Worm (Caenorhabditis elegans) whole organism, L1 larva: Measurements from ENCODE around the gene ZK1320.5.
A peak's percentile ranks its signal among the peaks of the same experiment; 100 is the strongest.

Experiments used
- C04F5.9 ChIP-seq: sonication (generic microtip); optimal IDR thresholded peaks from 2 replicates; lab custom pipeline; 2016; ENCODE audit warnings: missing genetic modification characterization, missing compliant biosample characterization
- C16A3.4 ChIP-seq: fragments of 150-350 bp; optimal IDR thresholded peaks from 2 replicates; lab custom pipeline; 2014; ENCODE audit warnings: missing biosample characterization, missing genetic modification characterization
- C34B4.2 ChIP-seq: sonication (generic microtip); optimal IDR thresholded peaks from 2 replicates; lab custom pipeline; 2017; ENCODE audit warnings: mild to moderate bottlenecking, missing genetic modification characterization, missing compliant biosample characterization
- Y116A8C.19 ChIP-seq: sonication (generic microtip); optimal IDR thresholded peaks from 2 replicates; lab custom pipeline; 2016; ENCODE audit warnings: missing compliant biosample characterization, missing genetic modification characterization, borderline replicate concordance
- aha-1 ChIP-seq: fragments of 150-350 bp; optimal IDR thresholded peaks from 2 replicates; lab custom pipeline; 2014; ENCODE audit warnings: missing biosample characterization, missing genetic modification characterization
- aly-2 ChIP-seq: fragments of 150-350 bp; optimal IDR thresholded peaks from 2 replicates; lab custom pipeline; 2014; ENCODE audit warnings: missing biosample characterization, missing genetic modification characterization
- ama-1 ChIP-seq: fragments of 150-350 bp; optimal IDR thresholded peaks from 2 replicates; lab custom pipeline; 2014
- blmp-1 ChIP-seq: fragments of 150-350 bp; optimal IDR thresholded peaks from 2 replicates; lab custom pipeline; 2014; ENCODE audit warnings: missing biosample characterization, missing genetic modification characterization
- ceh-63 ChIP-seq: fragments of 200-800 bp; sonication (Bioruptor generic); optimal IDR thresholded peaks from 2 replicates; lab custom pipeline; 2018; ENCODE audit warnings: mild to moderate bottlenecking, missing genetic modification characterization, missing compliant biosample characterization
- ceh-8 ChIP-seq: fragments of 200-800 bp; sonication (Bioruptor generic); optimal IDR thresholded peaks from 2 replicates; lab custom pipeline; 2018; ENCODE audit warnings: mild to moderate bottlenecking, missing genetic modification characterization, moderate library complexity, missing compliant biosample characterization
- ceh-88 ChIP-seq: fragments of 200-800 bp; sonication (Bioruptor generic); IDR thresholded peaks from 2 replicates; pipeline ENCODE4 v1.3.6; 2022; ENCODE audit warnings: missing genetic modification characterization, missing compliant biosample characterization
- ces-1 ChIP-seq: fragments of 150-350 bp; optimal IDR thresholded peaks from 2 replicates; lab custom pipeline; 2014; ENCODE audit warnings: missing biosample characterization, missing genetic modification reagents, missing genetic modification characterization
- dpl-1 ChIP-seq, 3 experiments: fragments of 150-350 bp in 2 of 3; sonication (generic microtip) in 1 of 3; optimal IDR thresholded peaks; 2 replicates each; lab custom pipeline; 2014 to 2017; ENCODE audit warnings: missing biosample characterization in 3 of 3, missing genetic modification characterization in 3 of 3, missing genetic modification reagents in 3 of 3
- dsc-1 ChIP-seq: sonication (generic microtip); optimal IDR thresholded peaks from 2 replicates; lab custom pipeline; 2016; ENCODE audit warnings: mild to moderate bottlenecking, missing genetic modification characterization, missing compliant biosample characterization
- egl-27 ChIP-seq, 2 experiments: fragments of 150-350 bp in 1 of 2; sonication (generic microtip); optimal IDR thresholded peaks; 3 replicates each; lab custom pipeline; 2017 to 2018; ENCODE audit warnings: missing biosample characterization in 2 of 2, missing genetic modification characterization in 2 of 2, missing genetic modification reagents in 2 of 2
- elt-2 ChIP-seq: sonication (generic microtip); optimal IDR thresholded peaks from 2 replicates; lab custom pipeline; 2016; ENCODE audit warnings: missing genetic modification characterization, mild to moderate bottlenecking, inconsistent platforms, missing compliant biosample characterization, missing genetic modification reagents
- elt-3 ChIP-seq, 6 experiments: fragments of 150-350 bp in 1 of 6; sonication (generic microtip); optimal IDR thresholded peaks; 2 replicates each; lab custom pipeline; 2017 to 2018; ENCODE audit warnings: missing biosample characterization in 6 of 6, missing genetic modification characterization in 6 of 6, inconsistent platforms in 1 of 6
- ets-5 ChIP-seq: fragments of 200-800 bp; sonication (Bioruptor generic); IDR thresholded peaks from 2 replicates; pipeline ENCODE4 v1.3.6; 2022; ENCODE audit warnings: missing genetic modification characterization, missing compliant biosample characterization
- fkh-10 ChIP-seq: sonication (generic microtip); optimal IDR thresholded peaks from 2 replicates; lab custom pipeline; 2017; ENCODE audit warnings: missing biosample characterization, missing genetic modification reagents, missing genetic modification characterization
- fkh-4 ChIP-seq: sonication (generic microtip); optimal IDR thresholded peaks from 2 replicates; lab custom pipeline; 2016; ENCODE audit warnings: missing compliant biosample characterization, missing genetic modification characterization, borderline replicate concordance
- grh-1 ChIP-seq: fragments of 200-800 bp; sonication (Bioruptor generic); IDR thresholded peaks from 2 replicates; pipeline ENCODE4 v1.3.6; 2022; ENCODE audit warnings: missing genetic modification reagents, missing genetic modification characterization, missing compliant biosample characterization
- hlh-17 ChIP-seq: fragments of 200-800 bp; sonication (Bioruptor generic); optimal IDR thresholded peaks from 2 replicates; lab custom pipeline; 2018; ENCODE audit warnings: missing genetic modification characterization, mild to moderate bottlenecking, missing compliant biosample characterization, moderate library complexity, borderline replicate concordance
- hlh-4 ChIP-seq: sonication (generic microtip); optimal IDR thresholded peaks from 2 replicates; lab custom pipeline; 2016; ENCODE audit warnings: mild to moderate bottlenecking, missing genetic modification characterization, missing compliant biosample characterization
- hpl-2 ChIP-seq: fragments of 150-350 bp; optimal IDR thresholded peaks from 2 replicates; lab custom pipeline; 2014; ENCODE audit warnings: missing biosample characterization, missing genetic modification reagents, missing genetic modification characterization
- irx-1 ChIP-seq: sonication (generic microtip); optimal IDR thresholded peaks from 2 replicates; lab custom pipeline; 2016; ENCODE audit warnings: missing genetic modification characterization, missing compliant biosample characterization
- lin-13 ChIP-seq: fragments of 150-350 bp; optimal IDR thresholded peaks from 2 replicates; lab custom pipeline; 2014; ENCODE audit warnings: missing biosample characterization, missing genetic modification reagents, missing genetic modification characterization
- lin-14 ChIP-seq: fragments of 200-800 bp; sonication (Bioruptor generic); optimal IDR thresholded peaks from 2 replicates; lab custom pipeline; 2018; ENCODE audit warnings: mild to moderate bottlenecking, missing genetic modification characterization, moderate library complexity, missing compliant biosample characterization
- lin-35 ChIP-seq, 2 experiments: fragments of 150-350 bp; optimal IDR thresholded peaks; 2 replicates each; lab custom pipeline; 2014; ENCODE audit warnings: missing biosample characterization in 2 of 2, missing genetic modification characterization in 2 of 2, missing genetic modification reagents in 2 of 2
- lin-39 ChIP-seq: fragments of 150-350 bp; optimal IDR thresholded peaks from 2 replicates; lab custom pipeline; 2014; ENCODE audit warnings: missing biosample characterization, missing genetic modification reagents, missing genetic modification characterization
- lir-3 ChIP-seq: sonication (generic microtip); optimal IDR thresholded peaks from 2 replicates; lab custom pipeline; 2016; ENCODE audit warnings: mild to moderate bottlenecking, missing genetic modification characterization, moderate library complexity, missing compliant biosample characterization; ENCODE audit not compliant: poor library complexity
- mef-2 ChIP-seq: fragments of 150-350 bp; optimal IDR thresholded peaks from 2 replicates; lab custom pipeline; 2014; ENCODE audit warnings: missing biosample characterization, missing genetic modification characterization
- mep-1 ChIP-seq: fragments of 150-350 bp; optimal IDR thresholded peaks from 2 replicates; lab custom pipeline; 2014; ENCODE audit warnings: missing biosample characterization, missing genetic modification characterization
- nhr-19 ChIP-seq: fragments of 200-800 bp; sonication (Bioruptor generic); conservative IDR thresholded peaks from 2 replicates; pipeline ENCODE4 v1.3.6; 2022; ENCODE audit warnings: missing genetic modification characterization, missing compliant biosample characterization
- nhr-237 ChIP-seq: fragments of 150-350 bp; optimal IDR thresholded peaks from 2 replicates; lab custom pipeline; 2014; ENCODE audit warnings: missing biosample characterization, missing genetic modification characterization
- nhr-28 ChIP-seq: fragments of 150-350 bp; optimal IDR thresholded peaks from 2 replicates; lab custom pipeline; 2014; ENCODE audit warnings: missing biosample characterization, missing genetic modification characterization
- nhr-47 ChIP-seq: sonication (generic microtip); optimal IDR thresholded peaks from 2 replicates; lab custom pipeline; 2016; ENCODE audit warnings: mild to moderate bottlenecking, missing genetic modification characterization, moderate library complexity, missing compliant biosample characterization
- nhr-76 ChIP-seq: sonication (generic microtip); optimal IDR thresholded peaks from 2 replicates; lab custom pipeline; 2017; ENCODE audit warnings: missing biosample characterization, missing genetic modification characterization
- nhr-90 ChIP-seq: sonication (generic microtip); optimal IDR thresholded peaks from 2 replicates; lab custom pipeline; 2016; ENCODE audit warnings: mild to moderate bottlenecking, missing genetic modification characterization, missing compliant biosample characterization; ENCODE audit not compliant: poor library complexity
- pag-3 ChIP-seq: sonication (generic microtip); optimal IDR thresholded peaks from 2 replicates; lab custom pipeline; 2017; ENCODE audit warnings: missing genetic modification characterization, mild to moderate bottlenecking, missing compliant biosample characterization, antibody characterized with exemption, borderline replicate concordance; ENCODE audit not compliant: insufficient read depth
- pax-3 ChIP-seq: fragments of 200-800 bp; sonication (Bioruptor generic); optimal IDR thresholded peaks from 2 replicates; lab custom pipeline; 2018; ENCODE audit warnings: mild to moderate bottlenecking, missing genetic modification characterization, moderate library complexity, missing compliant biosample characterization
- snpc-4 ChIP-seq: fragments of 150-350 bp; optimal IDR thresholded peaks from 2 replicates; lab custom pipeline; 2014; ENCODE audit warnings: missing biosample characterization, missing genetic modification characterization
- sptf-1 ChIP-seq: fragments of 150-350 bp; optimal IDR thresholded peaks from 2 replicates; lab custom pipeline; 2014; ENCODE audit warnings: missing biosample characterization, missing genetic modification characterization
- tbx-2 ChIP-seq: sonication (generic microtip); optimal IDR thresholded peaks from 2 replicates; lab custom pipeline; 2016; ENCODE audit warnings: missing genetic modification characterization, missing compliant biosample characterization
- tlp-1 ChIP-seq: fragments of 150-350 bp; optimal IDR thresholded peaks from 2 replicates; lab custom pipeline; 2014; ENCODE audit warnings: missing biosample characterization, missing genetic modification characterization
- unc-30 ChIP-seq: sonication (generic microtip); optimal IDR thresholded peaks from 2 replicates; lab custom pipeline; 2017; ENCODE audit warnings: missing biosample characterization, missing genetic modification characterization
- unc-98 ChIP-seq: fragments of 200-800 bp; sonication (Bioruptor generic); IDR thresholded peaks from 2 replicates; pipeline ENCODE4 v1.3.6; 2022; ENCODE audit warnings: missing genetic modification characterization, missing compliant biosample characterization
- vab-15 ChIP-seq: sonication (generic microtip); optimal IDR thresholded peaks from 2 replicates; lab custom pipeline; 2017; ENCODE audit warnings: missing genotype, mild to moderate bottlenecking, missing genetic modification characterization, missing compliant biosample characterization
- xbp-1 ChIP-seq: sonication (generic microtip); optimal IDR thresholded peaks from 2 replicates; lab custom pipeline; 2016; ENCODE audit warnings: missing genetic modification characterization, missing compliant biosample characterization
- zag-1 ChIP-seq: fragments of 150-350 bp; optimal IDR thresholded peaks from 2 replicates; lab custom pipeline; 2014; ENCODE audit warnings: missing biosample characterization, missing genetic modification characterization
- zip-4 ChIP-seq: fragments of 200-800 bp; sonication (Bioruptor generic); optimal IDR thresholded peaks from 2 replicates; lab custom pipeline; 2018; ENCODE audit warnings: mild to moderate bottlenecking, missing genetic modification characterization, moderate library complexity, missing compliant biosample characterization
- ztf-11 ChIP-seq, 2 experiments: sonication (generic microtip); optimal IDR thresholded peaks; 2 replicates each; lab custom pipeline; 2016 to 2017; ENCODE audit warnings: missing genetic modification characterization in 2 of 2, missing biosample characterization in 1 of 2, missing compliant biosample characterization in 1 of 2
- ztf-4 ChIP-seq: fragments of 150-350 bp; optimal IDR thresholded peaks from 2 replicates; lab custom pipeline; 2014; ENCODE audit warnings: missing biosample characterization, missing genetic modification characterization

ZK1320.5 gene

DNA sequence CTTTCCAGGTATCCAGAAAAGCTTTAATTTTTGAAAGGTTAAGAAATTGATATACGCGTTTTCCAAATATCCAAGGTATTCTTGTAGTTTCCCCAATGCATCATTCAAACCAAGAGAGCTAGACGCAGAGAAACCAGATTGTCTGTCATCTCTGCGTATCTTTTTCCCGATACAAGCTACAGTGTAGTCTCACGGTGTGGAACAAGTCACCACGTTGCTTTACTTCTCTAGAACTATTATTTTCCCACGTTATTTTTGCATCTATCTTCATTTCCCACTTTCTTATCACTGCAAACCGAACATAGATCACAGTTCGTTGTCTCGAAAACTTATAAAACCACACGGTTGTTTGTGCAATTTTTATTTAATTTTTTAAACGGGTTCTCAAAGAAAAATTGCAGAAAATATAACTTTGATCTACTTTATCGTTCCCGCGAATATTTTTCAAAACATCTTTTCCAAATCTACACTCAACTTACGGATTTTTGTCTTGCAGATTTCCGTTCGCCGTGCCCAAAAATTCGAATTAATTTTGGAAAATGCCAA lies 9.2 kb downstream of the ZK1320.5 start, which contains the start of gene gstk-1:
Gene gstk-1 (plus strand): TSS at position 496 of the 546 bp plus-strand sequence.
- no peak for TF ChIP-seq C04F5.9
- TF ChIP-seq zip-4, result no peak
- peak; percentile 11 for TF ChIP-seq C16A3.4 (tag; lab: Kevin White, UChicago)
- TF ChIP-seq irx-1, result no peak
- no peak for TF ChIP-seq hlh-4 (tag; lab: Kevin White, UChicago)
- no peak for TF ChIP-seq hlh-17 (GFP tag; lab: Kevin White, UChicago)
- no peak for TF ChIP-seq egl-27 (tag; optimal IDR thresholded peaks at IDR 0.05; lab: Kevin White, UChicago)
- TF ChIP-seq ama-1 (lab: Kevin White, UChicago), result no peak
- TF ChIP-seq unc-30 (tag; lab: Kevin White, UChicago), result no peak
- no peak for TF ChIP-seq ets-5
- no peak for TF ChIP-seq snpc-4 (tag; lab: Kevin White, UChicago)
- peak; percentile 61 for TF ChIP-seq nhr-90 (tag; lab: Kevin White, UChicago)
- no peak for TF ChIP-seq C34B4.2 (tag; lab: Kevin White, UChicago)
- no peak for TF ChIP-seq fkh-10
- TF ChIP-seq nhr-28 (tag; lab: Kevin White, UChicago), result no peak
- peak in 1 of 2 experiments; percentile 70 for TF ChIP-seq lin-35 (GFP tag; optimal IDR thresholded peaks at IDR 0.05; lab: Kevin White, UChicago)
- no peak for TF ChIP-seq fkh-4 (tag; lab: Kevin White, UChicago)
- TF ChIP-seq nhr-19 (GFP tag; lab: Robert Waterston, UW), result 0 out of 2 replicates have a peak, but pooled peaks have one; percentile 13
- TF ChIP-seq lin-13 (GFP tag; lab: Kevin White, UChicago), result no peak
- TF ChIP-seq dpl-1 (GFP tag; optimal IDR thresholded peaks at IDR 0.05; lab: Kevin White, UChicago), result no peak
- no peak for TF ChIP-seq pag-3 (tag; lab: Kevin White, UChicago)
- peak in 2 of 6 experiments; percentile 44 to 67 for TF ChIP-seq elt-3 (tag; optimal IDR thresholded peaks at IDR 0.05; lab: Kevin White, UChicago)
- TF ChIP-seq mep-1, result no peak
- no peak for TF ChIP-seq lin-39 (tag; lab: Kevin White, UChicago)
- TF ChIP-seq grh-1 (GFP tag; lab: Robert Waterston, UW), result peak; percentile 31; the same call in 1 of the 2 replicates
- no peak for TF ChIP-seq aha-1 (tag; lab: Kevin White, UChicago)
- TF ChIP-seq elt-2 (tag; lab: Kevin White, UChicago), result peak; percentile 68
- no peak for TF ChIP-seq zag-1 (tag; lab: Kevin White, UChicago)
- TF ChIP-seq ceh-88 (GFP tag; lab: Robert Waterston, UW), result no peak
- no peak for TF ChIP-seq pax-3 (tag; lab: Kevin White, UChicago)
- no peak for TF ChIP-seq xbp-1
- no peak for TF ChIP-seq Y116A8C.19 (tag; lab: Kevin White, UChicago)
- no peak for TF ChIP-seq ces-1 (GFP tag; lab: Kevin White, UChicago)
- TF ChIP-seq nhr-237 (tag; lab: Kevin White, UChicago), result no peak
- TF ChIP-seq sptf-1 (tag; lab: Kevin White, UChicago), result no peak
- TF ChIP-seq lin-14 (GFP tag; lab: Kevin White, UChicago), result peak; percentile 10
- TF ChIP-seq tbx-2, result peak; percentile 9
- no peak for TF ChIP-seq ceh-8 (GFP tag; lab: Kevin White, UChicago)
- no peak for TF ChIP-seq ceh-63 (GFP tag; lab: Kevin White, UChicago)
- peak; percentile 31 for TF ChIP-seq blmp-1 (tag; lab: Kevin White, UChicago)
- no peak for TF ChIP-seq ztf-4 (tag; lab: Kevin White, UChicago)
- TF ChIP-seq aly-2 (tag; lab: Kevin White, UChicago), result no peak
- TF ChIP-seq ztf-11 (tag; optimal IDR thresholded peaks at IDR 0.05; lab: Kevin White, UChicago), result no peak
- no peak for TF ChIP-seq unc-98 (GFP tag; lab: Robert Waterston, UW)
- no peak for TF ChIP-seq tlp-1 (tag; lab: Kevin White, UChicago)
- TF ChIP-seq dsc-1, result no peak
- TF ChIP-seq mef-2 (tag; lab: Kevin White, UChicago), result no peak
- no peak for TF ChIP-seq nhr-76 (tag; lab: Kevin White, UChicago)
- no peak for TF ChIP-seq vab-15
- TF ChIP-seq nhr-47 (tag; lab: Kevin White, UChicago), result peak; percentile 39
- TF ChIP-seq lir-3 (tag; lab: Kevin White, UChicago), result no peak
- TF ChIP-seq hpl-2 (GFP tag; lab: Kevin White, UChicago), result no peak
